Worm (Caenorhabditis elegans): ENCODE results near the gene ZK809.5.

ZK809.5 gene

DNA sequence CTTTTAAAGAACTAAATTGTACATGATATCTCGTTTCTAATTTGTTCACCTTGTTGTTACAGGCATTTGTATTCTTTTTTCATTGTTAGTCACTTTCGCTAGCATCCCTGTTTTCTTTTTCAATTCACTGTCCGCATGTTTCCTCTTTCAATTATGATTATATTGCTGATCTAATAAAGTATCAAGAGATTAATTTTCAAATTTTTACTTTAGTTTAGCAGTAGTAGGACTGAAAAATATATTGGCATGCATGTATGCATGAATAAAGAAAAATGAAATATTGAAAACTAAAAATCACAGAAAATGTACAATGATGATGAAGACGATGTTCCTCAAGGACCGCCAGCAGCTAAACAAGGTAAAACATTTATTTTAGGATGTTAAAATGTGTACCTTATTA is 18.5 kb upstream of the ZK809.5 start, which contains the start of gene rbm-17:
TSS of gene rbm-17 (plus strand) at position 301 of the 400 bp plus-strand sequence.
- TF ChIP-seq zag-1 (tag; optimal IDR thresholded peaks at IDR 0.05) = no peak
- TF ChIP-seq aha-1 (tag) = peak; percentile 43
- peak in 1 of 2 experiments; percentile 9 for TF ChIP-seq lsy-2 (tag; optimal IDR thresholded peaks at IDR 0.05)
- peak in 1 of 2 experiments; percentile 1 for TF ChIP-seq unc-62 (GFP tag; optimal IDR thresholded peaks at IDR 0.05 in 1 of 2)
- TF ChIP-seq unc-62 (tag; optimal IDR thresholded peaks at IDR 0.05) = no peak

- TF ChIP-seq Y75B8A.6 (GFP tag; IDR thresholded peaks at IDR 0.05) (no peak), egl-43 (GFP tag; IDR thresholded peaks at IDR 0.05) (no peak), hlh-11 (tag; optimal IDR thresholded peaks at IDR 0.05) (no peak), lin-13 (GFP tag; optimal IDR thresholded peaks at IDR 0.05) (no peak), ZK546.5 (tag; optimal IDR thresholded peaks at IDR 0.05) (no peak), lin-1 (GFP tag; IDR thresholded peaks at IDR 0.05) (no peak), nhr-25 (tag; optimal IDR thresholded peaks at IDR 0.05; ENCODE audit: borderline replicate concordance, insufficient read depth) (no peak), F49E8.2 (tag; optimal IDR thresholded peaks at IDR 0.05; ENCODE audit: borderline replicate concordance) (no peak), spr-3 (GFP tag; optimal IDR thresholded peaks at IDR 0.05) (no peak), nhr-102 (tag; optimal IDR thresholded peaks at IDR 0.05) (no peak), ceh-62 (tag; optimal IDR thresholded peaks at IDR 0.05) (no peak)
Measured at ce11 chrIV:11640915-11641314, 15.6 kb upstream of the ZK809.5 start, which contains the start of gene ttr-50. TSS of gene ttr-50 (minus strand) at chrIV:11641015.

DNA sequence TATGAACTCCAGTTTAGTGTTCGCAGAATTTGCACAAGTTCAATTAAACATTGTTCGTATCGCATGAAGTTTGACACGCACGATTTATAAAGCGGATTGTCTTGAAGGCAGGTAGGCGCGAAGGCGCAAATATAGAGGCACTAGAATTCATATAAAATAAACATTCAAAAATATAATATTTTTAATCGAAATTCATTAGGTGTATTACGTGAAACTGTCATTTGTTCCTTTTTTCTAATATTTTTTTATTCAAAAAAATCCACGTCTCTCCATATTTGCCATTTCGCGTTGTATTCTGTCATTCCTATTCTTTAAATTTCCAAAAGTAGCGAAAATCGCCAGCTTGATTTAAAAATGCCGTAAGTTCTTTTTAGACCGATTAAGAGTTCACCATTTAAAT is 14.7 kb upstream of the ZK809.5 start, which contains the start of gene ZK809.1:
TSS of gene ZK809.1 (plus strand) at position 301 of the 400 bp plus-strand sequence.
- TF ChIP-seq ceh-28 (tag; optimal IDR thresholded peaks at IDR 0.05) (no peak), Y48G9A.11 (GFP tag; IDR thresholded peaks at IDR 0.05) (no peak), zip-2 (tag; optimal IDR thresholded peaks at IDR 0.05) (no peak), snpc-4 (tag; optimal IDR thresholded peaks at IDR 0.05) (no peak), nhr-42 (GFP tag; IDR thresholded peaks at IDR 0.05) (no peak), madf-9 (GFP tag; conservative IDR thresholded peaks at IDR 0.05) (no peak), Y5F2A.4 (GFP tag; optimal IDR thresholded peaks at IDR 0.05) (no peak), dmd-9 (GFP tag; IDR thresholded peaks at IDR 0.05) (no peak), egl-27 (tag; optimal IDR thresholded peaks at IDR 0.05) (no peak), nhr-6 (tag; optimal IDR thresholded peaks at IDR 0.05) (no peak), lin-39 (tag; optimal IDR thresholded peaks at IDR 0.05) (no peak)

DNA sequence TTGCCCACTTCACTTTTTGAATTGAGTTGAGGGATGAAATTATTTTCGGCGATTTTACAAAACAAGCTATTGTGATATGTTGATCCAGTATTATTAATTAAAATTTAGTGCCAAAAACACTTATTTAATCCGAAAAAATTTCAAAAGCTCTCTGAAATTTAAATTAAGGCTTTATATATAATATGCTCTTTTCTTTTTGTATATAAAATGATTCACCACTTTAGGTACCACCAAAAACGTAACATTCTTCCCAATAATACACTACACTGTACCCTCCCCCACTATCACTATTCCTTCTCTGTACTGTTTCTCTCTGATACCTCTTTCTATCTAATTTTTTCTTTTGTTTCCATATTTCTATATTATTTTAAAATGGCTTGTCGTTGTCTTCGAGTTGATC is 12.7 kb upstream of the ZK809.5 start, which contains the start of gene prx-2:
TSS of gene prx-2 (plus strand) at position 301 of the 400 bp plus-strand sequence.
- TF ChIP-seq zip-11 (GFP tag; IDR thresholded peaks at IDR 0.05) (no peak), spr-1 (tag; optimal IDR thresholded peaks at IDR 0.05) (no peak), F10B5.3 (tag; optimal IDR thresholded peaks at IDR 0.05) (no peak), nhr-41 (GFP tag; IDR thresholded peaks at IDR 0.05) (no peak), T20F7.1 (GFP tag; optimal IDR thresholded peaks at IDR 0.05) (no peak), nhr-77 (tag; optimal IDR thresholded peaks at IDR 0.05) (no peak)

DNA sequence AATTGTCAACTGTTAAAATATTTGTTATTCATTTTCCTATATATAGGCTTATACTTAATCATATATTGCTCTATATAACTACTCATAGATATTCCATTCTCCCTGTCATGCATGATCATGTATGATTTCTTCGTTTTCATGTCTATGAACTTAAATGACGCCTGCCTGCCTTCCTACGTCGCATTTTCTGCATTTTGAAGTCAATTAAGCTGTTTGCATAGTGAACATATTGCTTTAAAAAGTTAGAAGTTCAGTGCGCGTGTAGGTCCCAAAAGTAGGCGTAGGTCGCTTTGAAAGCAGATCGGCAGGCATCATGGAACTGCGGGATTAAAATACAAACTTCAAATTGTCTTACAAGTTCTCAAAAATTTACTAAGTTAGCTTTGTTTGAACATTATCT is 11.8 kb upstream of the ZK809.5 start:
- no peak for TF ChIP-seq nhr-237 (tag; optimal IDR thresholded peaks at IDR 0.05)
- no peak for TF ChIP-seq mdt-29 (GFP tag; IDR thresholded peaks at IDR 0.05)
- no peak for TF ChIP-seq nhr-25 (tag; optimal IDR thresholded peaks at IDR 0.05; ENCODE audit: borderline replicate concordance, insufficient read depth)
- no peak for TF ChIP-seq pha-4 (GFP tag; IDR thresholded peaks at IDR 0.05)
- no peak for TF ChIP-seq pha-4 (tag; optimal IDR thresholded peaks at IDR 0.05)
- no peak for TF ChIP-seq nhr-41 (GFP tag; IDR thresholded peaks at IDR 0.05)
- TF ChIP-seq F44E2.7 (GFP tag; IDR thresholded peaks at IDR 0.05) = no peak
- TF ChIP-seq daf-19 (GFP tag; conservative IDR thresholded peaks at IDR 0.05) = no peak
- TF ChIP-seq hlh-11 (tag; optimal IDR thresholded peaks at IDR 0.05) = no peak
- TF ChIP-seq lsy-2 (tag; optimal IDR thresholded peaks at IDR 0.05) = peak in 1 of 2 experiments; percentile 53
- peak in 1 of 2 experiments; percentile 33 for TF ChIP-seq daf-16 (GFP tag; optimal IDR thresholded peaks at IDR 0.05)
- TF ChIP-seq daf-16 (tag; optimal IDR thresholded peaks at IDR 0.05) = no peak
- TF ChIP-seq tra-1 (GFP tag; IDR thresholded peaks at IDR 0.05) = 0 out of 2 replicates have a peak, but pooled peaks have one; percentile 37
- TF ChIP-seq ama-1 (optimal IDR thresholded peaks at IDR 0.05) = peak; percentile 0
- TF ChIP-seq zfp-2 (tag; optimal IDR thresholded peaks at IDR 0.05) = no peak
- TF ChIP-seq Y5F2A.4 (GFP tag; optimal IDR thresholded peaks at IDR 0.05) = no peak
- TF ChIP-seq lin-13 (GFP tag; optimal IDR thresholded peaks at IDR 0.05) = no peak
- TF ChIP-seq zfp-3 (GFP tag; conservative IDR thresholded peaks at IDR 0.05) = no peak; the same call in 1 of the 2 replicates
- peak in 1 of 2 experiments; percentile 53 for TF ChIP-seq unc-62 (GFP tag; optimal IDR thresholded peaks at IDR 0.05 in 1 of 2)
- no peak for TF ChIP-seq unc-62 (tag; optimal IDR thresholded peaks at IDR 0.05)
- TF ChIP-seq daf-12 (tag; optimal IDR thresholded peaks at IDR 0.05) = no peak
